Worm (Caenorhabditis elegans) whole organism, L4/young adult: ENCODE results near the gene nhr-44.

Experiments
- dao-5 ChIP-seq: sonication (generic microtip); optimal IDR thresholded peaks from 2 replicates; lab custom pipeline; 2016; ENCODE audit warnings: missing genotype, missing genetic modification characterization, moderate library complexity, missing compliant biosample characterization
- him-1 ChIP-seq: sonication (generic microtip); optimal IDR thresholded peaks from 2 replicates; lab custom pipeline; 2016; ENCODE audit warnings: missing genotype, missing genetic modification reagents, missing genetic modification characterization, missing compliant biosample characterization

- TF ChIP-seq him-1, result no peak
- TF ChIP-seq dao-5 (tag; lab: Kevin White, UChicago), result no peak
Measured at ce11 chrV:8937476-8938249, 26.2 kb downstream of the nhr-44 start.
